Worm (Caenorhabditis elegans) whole organism, L3 larva: ENCODE results near the gene tag-293.

Source experiments
- aly-2 ChIP-seq: fragments of 150-350 bp; optimal IDR thresholded peaks from 2 replicates; lab custom pipeline; 2014; ENCODE audit warnings: missing biosample characterization, missing genetic modification characterization
- ama-1 ChIP-seq: fragments of 150-350 bp; optimal IDR thresholded peaks from 2 replicates; lab custom pipeline; 2018
- ceh-28 ChIP-seq: fragments of 150-350 bp; optimal IDR thresholded peaks from 2 replicates; lab custom pipeline; 2014; ENCODE audit warnings: missing biosample characterization, missing genetic modification reagents, missing genetic modification characterization
- elt-1 ChIP-seq: fragments of 150-350 bp; optimal IDR thresholded peaks from 2 replicates; lab custom pipeline; 2014; ENCODE audit warnings: missing biosample characterization, missing genetic modification characterization
- elt-3 ChIP-seq, 3 experiments: fragments of 150-350 bp in 1 of 3; sonication (generic microtip) in 2 of 3; optimal IDR thresholded peaks; 2 replicates in 2 of 3; 4 replicates in 1 of 3; lab custom pipeline; 2014 to 2017; ENCODE audit warnings: missing biosample characterization in 3 of 3, missing genetic modification characterization in 3 of 3
- fkh-2 ChIP-seq: fragments of 150-350 bp; optimal IDR thresholded peaks from 2 replicates; lab custom pipeline; 2014; ENCODE audit warnings: missing biosample characterization, missing genetic modification reagents, missing genetic modification characterization
- fos-1 ChIP-seq: fragments of 150-350 bp; optimal IDR thresholded peaks from 2 replicates; lab custom pipeline; 2014; ENCODE audit warnings: missing biosample characterization, missing genetic modification characterization
- nhr-28 ChIP-seq: fragments of 150-350 bp; optimal IDR thresholded peaks from 2 replicates; lab custom pipeline; 2014; ENCODE audit warnings: missing biosample characterization, missing genetic modification characterization
- skn-1 ChIP-seq: fragments of 150-350 bp; optimal IDR thresholded peaks from 2 replicates; lab custom pipeline; 2014; ENCODE audit warnings: missing biosample characterization, missing genetic modification characterization
- snpc-4 ChIP-seq: fragments of 150-350 bp; optimal IDR thresholded peaks from 2 replicates; lab custom pipeline; 2014; ENCODE audit warnings: missing biosample characterization, missing genetic modification characterization
- zag-1 ChIP-seq: fragments of 150-350 bp; optimal IDR thresholded peaks from 2 replicates; lab custom pipeline; 2014; ENCODE audit warnings: missing biosample characterization, missing genetic modification characterization
- ztf-11 ChIP-seq: fragments of 150-350 bp; optimal IDR thresholded peaks from 2 replicates; lab custom pipeline; 2014; ENCODE audit warnings: missing biosample characterization, missing genetic modification characterization
- ztf-4 ChIP-seq: fragments of 150-350 bp; optimal IDR thresholded peaks from 2 replicates; lab custom pipeline; 2014; ENCODE audit warnings: missing biosample characterization, missing genetic modification characterization

DNA sequence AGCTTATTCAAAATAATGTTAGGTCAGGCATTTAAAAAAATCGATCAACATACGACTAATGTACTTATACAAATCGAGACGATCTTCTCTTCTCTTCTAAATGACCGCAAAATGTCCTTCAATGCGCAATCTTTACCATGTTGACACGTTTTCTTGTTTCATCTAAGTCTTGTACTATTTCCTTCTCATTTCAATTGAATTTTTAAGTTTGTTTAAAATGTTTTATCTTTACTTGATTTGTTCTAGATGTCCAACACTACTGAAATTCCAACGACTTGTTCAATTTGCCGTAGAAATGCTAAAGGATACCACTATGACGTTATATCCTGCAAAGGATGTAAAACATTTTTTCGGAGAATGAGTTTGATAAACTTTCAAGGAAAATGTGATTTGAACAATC is 13.4 kb downstream of the tag-293 start, which contains the start of the genes nhr-263 and nhr-148:
- TF ChIP-seq elt-3 (tag; optimal IDR thresholded peaks at IDR 0.05; lab: Kevin White, UChicago) (no peak), fkh-2 (tag; lab: Kevin White, UChicago) (no peak), ztf-11 (no peak), fos-1 (tag; lab: Kevin White, UChicago) (no peak), elt-1 (no peak), ama-1 (no peak), skn-1 (no peak), nhr-28 (tag; lab: Kevin White, UChicago) (no peak), aly-2 (no peak), snpc-4 (no peak), ceh-28 (tag; lab: Kevin White, UChicago) (no peak), zag-1 (tag; lab: Kevin White, UChicago) (no peak), ztf-4 (tag; lab: Kevin White, UChicago) (no peak)
